Worm (Caenorhabditis elegans) whole organism, L1 larva: ENCODE results near the gene clec-125.

ENCODE experiments used
- alr-1 ChIP-seq: fragments of 200-800 bp; sonication (Bioruptor generic); optimal IDR thresholded peaks from 2 replicates; lab custom pipeline; 2018; ENCODE audit warnings: borderline replicate concordance, mild to moderate bottlenecking, missing genetic modification characterization, missing compliant biosample characterization
- ceh-63 ChIP-seq: fragments of 200-800 bp; sonication (Bioruptor generic); optimal IDR thresholded peaks from 2 replicates; lab custom pipeline; 2018; ENCODE audit warnings: mild to moderate bottlenecking, missing genetic modification characterization, missing compliant biosample characterization
- ceh-82 ChIP-seq, 3 experiments: fragments of 150-350 bp in 1 of 3; sonication (generic microtip) in 2 of 3; optimal IDR thresholded peaks; 2 replicates each; lab custom pipeline; 2014 to 2017; ENCODE audit warnings: missing biosample characterization in 3 of 3, missing genetic modification characterization in 3 of 3
- ceh-88 ChIP-seq: fragments of 200-800 bp; sonication (Bioruptor generic); IDR thresholded peaks from 2 replicates; pipeline ENCODE4 v1.3.6; 2022; ENCODE audit warnings: missing genetic modification characterization, missing compliant biosample characterization
- ces-1 ChIP-seq: fragments of 150-350 bp; optimal IDR thresholded peaks from 2 replicates; lab custom pipeline; 2014; ENCODE audit warnings: missing biosample characterization, missing genetic modification reagents, missing genetic modification characterization
- dpl-1 ChIP-seq, 3 experiments: fragments of 150-350 bp in 2 of 3; sonication (generic microtip) in 1 of 3; optimal IDR thresholded peaks; 2 replicates each; lab custom pipeline; 2014 to 2017; ENCODE audit warnings: missing biosample characterization in 3 of 3, missing genetic modification characterization in 3 of 3, missing genetic modification reagents in 3 of 3
- efl-1 ChIP-seq, 4 experiments: fragments of 150-350 bp; optimal IDR thresholded peaks in 3 of 4; peaks in 1 of 4; 1 replicate in 1 of 4; 2 replicates in 3 of 4; lab custom pipeline; 2014; ENCODE audit warnings: missing biosample characterization in 2 of 4, missing genetic modification characterization in 2 of 4, missing genetic modification reagents in 2 of 4
- efl-3 ChIP-seq: fragments of 200-800 bp; sonication (Bioruptor generic); optimal IDR thresholded peaks from 2 replicates; lab custom pipeline; 2018; ENCODE audit warnings: mild to moderate bottlenecking, missing genetic modification characterization, missing compliant biosample characterization
- elt-2 ChIP-seq: sonication (generic microtip); optimal IDR thresholded peaks from 2 replicates; lab custom pipeline; 2016; ENCODE audit warnings: missing genetic modification characterization, mild to moderate bottlenecking, inconsistent platforms, missing compliant biosample characterization, missing genetic modification reagents
- fkh-10 ChIP-seq: sonication (generic microtip); optimal IDR thresholded peaks from 2 replicates; lab custom pipeline; 2017; ENCODE audit warnings: missing biosample characterization, missing genetic modification reagents, missing genetic modification characterization
- fkh-4 ChIP-seq: sonication (generic microtip); optimal IDR thresholded peaks from 2 replicates; lab custom pipeline; 2016; ENCODE audit warnings: missing compliant biosample characterization, missing genetic modification characterization, borderline replicate concordance
- hlh-17 ChIP-seq: fragments of 200-800 bp; sonication (Bioruptor generic); optimal IDR thresholded peaks from 2 replicates; lab custom pipeline; 2018; ENCODE audit warnings: missing genetic modification characterization, mild to moderate bottlenecking, missing compliant biosample characterization, moderate library complexity, borderline replicate concordance
- hpl-2 ChIP-seq: fragments of 150-350 bp; optimal IDR thresholded peaks from 2 replicates; lab custom pipeline; 2014; ENCODE audit warnings: missing biosample characterization, missing genetic modification reagents, missing genetic modification characterization
- lin-15B ChIP-seq: fragments of 150-350 bp; sonication (generic microtip); optimal IDR thresholded peaks from 3 replicates; lab custom pipeline; 2014; ENCODE audit warnings: missing biosample characterization, missing genetic modification characterization
- lin-35 ChIP-seq, 2 experiments: fragments of 150-350 bp; optimal IDR thresholded peaks; 2 replicates each; lab custom pipeline; 2014; ENCODE audit warnings: missing biosample characterization in 2 of 2, missing genetic modification characterization in 2 of 2, missing genetic modification reagents in 2 of 2
- lin-39 ChIP-seq: fragments of 150-350 bp; optimal IDR thresholded peaks from 2 replicates; lab custom pipeline; 2014; ENCODE audit warnings: missing biosample characterization, missing genetic modification reagents, missing genetic modification characterization
- mdl-1 ChIP-seq, 2 experiments: fragments of 150-350 bp; optimal IDR thresholded peaks; 2 replicates each; lab custom pipeline; 2014 to 2017; ENCODE audit warnings: missing biosample characterization in 2 of 2, missing genetic modification characterization in 2 of 2, inconsistent platforms in 1 of 2
- mef-2 ChIP-seq: fragments of 150-350 bp; optimal IDR thresholded peaks from 2 replicates; lab custom pipeline; 2014; ENCODE audit warnings: missing biosample characterization, missing genetic modification characterization
- nhr-11 ChIP-seq: fragments of 150-350 bp; optimal IDR thresholded peaks from 2 replicates; lab custom pipeline; 2014; ENCODE audit warnings: missing biosample characterization, missing genetic modification characterization
- nhr-12 ChIP-seq: sonication (generic microtip); optimal IDR thresholded peaks from 2 replicates; lab custom pipeline; 2017; ENCODE audit warnings: missing biosample characterization, missing genetic modification characterization
- nhr-19 ChIP-seq: fragments of 200-800 bp; sonication (Bioruptor generic); conservative IDR thresholded peaks from 2 replicates; pipeline ENCODE4 v1.3.6; 2022; ENCODE audit warnings: missing genetic modification characterization, missing compliant biosample characterization
- nhr-237 ChIP-seq: fragments of 150-350 bp; optimal IDR thresholded peaks from 2 replicates; lab custom pipeline; 2014; ENCODE audit warnings: missing biosample characterization, missing genetic modification characterization
- nhr-77 ChIP-seq: fragments of 150-350 bp; optimal IDR thresholded peaks from 2 replicates; lab custom pipeline; 2014; ENCODE audit warnings: missing biosample characterization, missing genetic modification characterization
- nhr-84 ChIP-seq: sonication (generic microtip); optimal IDR thresholded peaks from 2 replicates; lab custom pipeline; 2017; ENCODE audit warnings: missing biosample characterization, missing genetic modification characterization
- pag-3 ChIP-seq: sonication (generic microtip); optimal IDR thresholded peaks from 2 replicates; lab custom pipeline; 2017; ENCODE audit warnings: missing genetic modification characterization, mild to moderate bottlenecking, missing compliant biosample characterization, antibody characterized with exemption, borderline replicate concordance; ENCODE audit not compliant: insufficient read depth
- pax-3 ChIP-seq: fragments of 200-800 bp; sonication (Bioruptor generic); optimal IDR thresholded peaks from 2 replicates; lab custom pipeline; 2018; ENCODE audit warnings: mild to moderate bottlenecking, missing genetic modification characterization, moderate library complexity, missing compliant biosample characterization
- snu-23 ChIP-seq: sonication (generic microtip); optimal IDR thresholded peaks from 2 replicates; lab custom pipeline; 2016; ENCODE audit warnings: missing genetic modification characterization, missing compliant biosample characterization
- tlp-1 ChIP-seq: fragments of 150-350 bp; optimal IDR thresholded peaks from 2 replicates; lab custom pipeline; 2014; ENCODE audit warnings: missing biosample characterization, missing genetic modification characterization
- unc-62 ChIP-seq: fragments of 150-350 bp; optimal IDR thresholded peaks from 2 replicates; lab custom pipeline; 2014; ENCODE audit warnings: missing biosample characterization, missing genetic modification reagents, missing genetic modification characterization
- unc-86 ChIP-seq: sonication (generic microtip); optimal IDR thresholded peaks from 2 replicates; lab custom pipeline; 2016; ENCODE audit warnings: missing genetic modification characterization, missing compliant biosample characterization
- zag-1 ChIP-seq: fragments of 150-350 bp; optimal IDR thresholded peaks from 2 replicates; lab custom pipeline; 2014; ENCODE audit warnings: missing biosample characterization, missing genetic modification characterization
- ztf-11 ChIP-seq, 2 experiments: sonication (generic microtip); optimal IDR thresholded peaks; 2 replicates each; lab custom pipeline; 2016 to 2017; ENCODE audit warnings: missing genetic modification characterization in 2 of 2, missing biosample characterization in 1 of 2, missing compliant biosample characterization in 1 of 2
- ztf-4 ChIP-seq: fragments of 150-350 bp; optimal IDR thresholded peaks from 2 replicates; lab custom pipeline; 2014; ENCODE audit warnings: missing biosample characterization, missing genetic modification characterization

clec-125 gene

DNA sequence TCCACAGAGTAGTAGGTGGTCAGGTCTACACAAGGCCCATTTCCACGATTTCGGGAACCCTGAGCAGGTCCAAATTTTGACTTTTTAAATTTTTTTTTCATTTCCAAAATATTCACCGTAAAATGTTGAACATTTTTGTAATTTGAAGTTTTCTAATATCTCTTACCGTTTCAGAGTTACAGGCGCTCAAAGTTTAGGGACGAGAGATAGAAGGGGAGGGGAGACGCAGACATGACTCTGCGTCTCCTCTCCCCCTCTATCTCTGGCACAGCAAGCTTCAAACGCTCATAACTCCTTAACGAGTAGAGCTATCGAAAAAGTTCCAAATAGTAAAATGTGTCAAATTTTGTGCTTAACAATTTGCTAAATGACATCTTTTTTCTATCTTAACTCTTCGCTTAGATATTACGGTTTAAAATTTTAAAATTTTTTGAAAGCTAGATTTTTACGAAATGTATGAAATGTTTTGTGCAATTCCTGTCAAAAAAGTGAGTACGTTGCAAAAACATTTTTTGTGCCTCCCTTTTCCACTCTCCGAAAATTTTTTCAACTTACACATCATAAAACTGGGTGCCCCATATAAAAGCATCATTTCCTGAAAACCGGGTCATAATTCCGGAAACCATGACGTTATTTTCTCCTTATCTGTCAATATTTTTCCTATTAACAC, at the start of gene clec-125, which contains the start of gene Y49F6B.14:
Gene clec-125 (plus strand): TSS at position 620 of the 670 bp plus-strand sequence.
Gene Y49F6B.14 (minus strand): TSS at position 101 of the 670 bp plus-strand sequence.
- no peak for TF ChIP-seq mdl-1 (tag; optimal IDR thresholded peaks at IDR 0.05; lab: Kevin White, UChicago)
- TF ChIP-seq pag-3 (tag; lab: Kevin White, UChicago) = no peak
- no peak for TF ChIP-seq tlp-1 (tag; lab: Kevin White, UChicago)
- TF ChIP-seq ztf-4 (tag; lab: Kevin White, UChicago) = no peak
- TF ChIP-seq fkh-4 (tag; lab: Kevin White, UChicago) = no peak
- TF ChIP-seq mef-2 (tag; lab: Kevin White, UChicago) = no peak
- TF ChIP-seq nhr-77 = no peak
- no peak for TF ChIP-seq ces-1 (GFP tag; lab: Kevin White, UChicago)
- no peak for TF ChIP-seq efl-1 (optimal IDR thresholded peaks at IDR 0.05; lab: Kevin White, UChicago)
- no peak for TF ChIP-seq efl-1 (GFP tag; optimal IDR thresholded peaks at IDR 0.05 in 1 of 2; lab: Kevin White, UChicago)
- no peak for TF ChIP-seq nhr-237 (tag; lab: Kevin White, UChicago)
- no peak for TF ChIP-seq fkh-10 (GFP tag; lab: Kevin White, UChicago)
- TF ChIP-seq hlh-17 (GFP tag; lab: Kevin White, UChicago) = no peak
- TF ChIP-seq efl-3 = no peak
- TF ChIP-seq elt-2 = no peak

DNA sequence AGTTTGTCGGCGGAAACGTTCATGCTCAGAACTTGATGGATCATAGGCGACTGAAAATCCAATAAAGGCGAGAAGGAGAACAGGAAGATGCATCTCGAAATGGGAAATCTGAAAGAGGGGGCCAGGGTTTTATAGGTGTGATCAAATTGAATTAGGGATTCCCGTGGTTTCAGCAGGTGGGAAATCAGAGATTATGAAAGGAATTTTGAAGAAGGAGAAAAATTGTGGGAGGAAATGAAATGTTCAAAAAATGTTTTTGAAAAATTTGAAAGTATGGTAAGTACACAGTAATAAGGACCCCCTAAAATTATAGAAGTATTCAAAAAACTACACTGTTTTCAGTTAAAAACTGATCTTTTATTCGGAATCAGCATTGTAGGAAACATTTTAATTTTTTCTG, 45.3 kb upstream of the clec-125 start, which contains the start of gene Y49F6B.20:
Gene Y49F6B.20 (minus strand): TSS at position 101 of the 400 bp plus-strand sequence.
- TF ChIP-seq nhr-84 (tag; lab: Kevin White, UChicago) (no peak), lin-35 (GFP tag; optimal IDR thresholded peaks at IDR 0.05; lab: Kevin White, UChicago) (no peak), nhr-11 (tag; lab: Kevin White, UChicago) (no peak), pag-3 (tag; lab: Kevin White, UChicago) (no peak), tlp-1 (tag; lab: Kevin White, UChicago) (no peak), fkh-4 (tag; lab: Kevin White, UChicago) (no peak), dpl-1 (GFP tag; optimal IDR thresholded peaks at IDR 0.05; lab: Kevin White, UChicago) (no peak), nhr-19 (GFP tag; lab: Robert Waterston, UW) (no peak), ceh-88 (GFP tag; lab: Robert Waterston, UW) (no peak)
- TF ChIP-seq, all 84 proteins: peak for 0

- no peak for TF ChIP-seq efl-1 (optimal IDR thresholded peaks at IDR 0.05; lab: Kevin White, UChicago)
- peak in 1 of 2 experiments; percentile 47 for TF ChIP-seq efl-1 (GFP tag; optimal IDR thresholded peaks at IDR 0.05 in 1 of 2; lab: Kevin White, UChicago)
- TF ChIP-seq efl-3 = no peak
These were observed 44.2 kb upstream of the clec-125 start, which contains the start of gene Y49F6B.13 for ce11 chrII:3471603-3472002. Gene Y49F6B.13 (minus strand): TSS chrII:3471703.

DNA sequence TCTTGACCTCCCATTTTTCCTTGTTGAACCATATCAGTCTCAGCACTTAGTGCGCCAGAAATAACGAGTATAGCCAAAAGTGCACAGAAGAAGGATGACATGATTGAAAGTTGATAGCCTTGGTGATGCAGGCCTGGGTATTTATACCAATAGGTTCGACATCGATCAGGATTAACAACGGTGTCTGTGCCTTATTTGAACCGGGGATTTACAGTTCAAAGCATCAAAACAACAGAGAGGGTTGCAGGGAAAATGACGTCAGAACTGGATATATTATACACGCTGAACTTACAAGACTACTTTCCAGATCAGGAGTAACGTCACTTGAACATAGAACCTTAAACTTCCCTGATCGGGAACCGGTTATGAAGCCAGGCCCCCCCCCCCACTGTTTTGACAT, 43.5 kb upstream of the clec-125 start, which contains the start of gene Y49F6B.12:
Gene Y49F6B.12 (minus strand): TSS at position 101 of the 400 bp plus-strand sequence.
- no peak for TF ChIP-seq hpl-2 (GFP tag; lab: Kevin White, UChicago)
- no peak for TF ChIP-seq lin-39 (tag; lab: Kevin White, UChicago)
- TF ChIP-seq nhr-19 (GFP tag; lab: Robert Waterston, UW) = no peak
- no peak for TF ChIP-seq ceh-63
- no peak for TF ChIP-seq ztf-11 (tag; optimal IDR thresholded peaks at IDR 0.05; lab: Kevin White, UChicago)
- no peak for TF ChIP-seq pax-3
- TF ChIP-seq mef-2 (tag; lab: Kevin White, UChicago) = no peak
- no peak for TF ChIP-seq tlp-1 (tag; lab: Kevin White, UChicago)
- no peak for TF ChIP-seq unc-86
- TF ChIP-seq ceh-82 (tag; optimal IDR thresholded peaks at IDR 0.05; lab: Kevin White, UChicago) = no peak
- no peak for TF ChIP-seq alr-1
- no peak for TF ChIP-seq nhr-12 (tag; lab: Kevin White, UChicago)
- TF ChIP-seq zag-1 (tag; lab: Kevin White, UChicago) = no peak
- TF ChIP-seq lin-15B (tag; lab: Kevin White, UChicago) = no peak
- TF ChIP-seq snu-23 (GFP tag; lab: Kevin White, UChicago) = no peak
- TF ChIP-seq unc-62 (GFP tag; lab: Kevin White, UChicago) = no peak
- no peak for TF ChIP-seq elt-2
